Worm (Caenorhabditis elegans): ENCODE results near the gene sru-17.

ce11 chrIV:12544624-12545023 lies 39.1 kb downstream of the sru-17 start:
- TF ChIP-seq lin-29 (GFP tag; IDR thresholded peaks at IDR 0.05), result no peak
- TF ChIP-seq snpc-4 (tag; optimal IDR thresholded peaks at IDR 0.05), result no peak
- no peak for TF ChIP-seq fos-1 (tag; optimal IDR thresholded peaks at IDR 0.05)
- no peak for TF ChIP-seq mdl-1 (tag; optimal IDR thresholded peaks at IDR 0.05)
- no peak for TF ChIP-seq T26A8.4 (GFP tag; IDR thresholded peaks at IDR 0.05)

Data from whole organism, L4 larva.